Fruit fly (Drosophila melanogaster) whole organism, embryonic: ENCODE measurements around the gene Gnpat.

ENCODE experiments used
- Ada2b ChIP-seq: fragments of 200-800 bp; sonication (Bioruptor generic); IDR thresholded peaks from 2 replicates; pipeline ENCODE4 v1.3.6; 2022; ENCODE audit warnings: missing biosample characterization, missing genetic modification characterization
- Blimp-1 ChIP-seq: fragments of 200-800 bp; sonication (Bioruptor generic); optimal IDR thresholded peaks from 3 replicates; lab custom pipeline; 2018; ENCODE audit warnings: missing biosample characterization, missing genetic modification characterization, mild to moderate bottlenecking, moderate library complexity, missing genetic modification reagents
- CG1024 ChIP-seq: fragments of 200-800 bp; sonication (Bioruptor generic); IDR thresholded peaks from 2 replicates; pipeline ENCODE4 v1.3.6; 2022; ENCODE audit warnings: missing biosample characterization, missing genetic modification characterization
- CG10959 ChIP-seq: fragments of 200-800 bp; sonication (Bioruptor generic); IDR thresholded peaks from 2 replicates; pipeline ENCODE4 v1.3.6; 2022; ENCODE audit warnings: missing biosample characterization, missing genetic modification characterization
- CG11247 ChIP-seq: fragments of 200-800 bp; sonication (Bioruptor generic); IDR thresholded peaks from 2 replicates; pipeline ENCODE4 v1.3.6; 2022; ENCODE audit warnings: missing biosample characterization, missing genetic modification characterization
- CG12155 ChIP-seq: fragments of 200-800 bp; sonication (Bioruptor generic); optimal IDR thresholded peaks from 3 replicates; lab custom pipeline; 2016; ENCODE audit warnings: missing biosample characterization, missing genetic modification characterization
- CG14667 ChIP-seq: fragments of 200-800 bp; sonication (Bioruptor generic); IDR thresholded peaks from 2 replicates; pipeline ENCODE4 v1.3.6; 2022; ENCODE audit warnings: missing biosample characterization, missing genetic modification characterization
- CG15011 ChIP-seq: fragments of 200-800 bp; sonication (Bioruptor generic); optimal IDR thresholded peaks from 3 replicates; lab custom pipeline; 2018; ENCODE audit warnings: missing biosample characterization, mild to moderate bottlenecking, missing genetic modification characterization
- CG15479 ChIP-seq: fragments of 200-800 bp; sonication (Bioruptor generic); optimal IDR thresholded peaks from 3 replicates; lab custom pipeline; 2019; ENCODE audit warnings: missing biosample characterization, mild to moderate bottlenecking, missing genetic modification characterization, moderate library complexity
- CG17912 ChIP-seq: fragments of 200-800 bp; sonication (Bioruptor generic); optimal IDR thresholded peaks from 2 replicates; lab custom pipeline; 2018; ENCODE audit warnings: missing biosample characterization, mild to moderate bottlenecking, missing genetic modification characterization
- CG1792 ChIP-seq: fragments of 200-800 bp; sonication (Bioruptor generic); optimal IDR thresholded peaks from 2 replicates; lab custom pipeline; 2016; ENCODE audit warnings: missing biosample characterization, missing genetic modification characterization
- CG18599 ChIP-seq: fragments of 200-800 bp; sonication (Bioruptor generic); optimal IDR thresholded peaks from 3 replicates; lab custom pipeline; 2017; ENCODE audit warnings: missing biosample characterization, missing genetic modification characterization, mild to moderate bottlenecking, moderate library complexity, missing genetic modification reagents
- CG2120 ChIP-seq: fragments of 200-800 bp; sonication (Bioruptor generic); optimal IDR thresholded peaks from 3 replicates; lab custom pipeline; 2016; ENCODE audit warnings: missing biosample characterization, missing genetic modification characterization
- CG2199 ChIP-seq: fragments of 200-800 bp; sonication (Bioruptor generic); IDR thresholded peaks from 3 replicates; pipeline ENCODE4 v1.3.6; 2022; ENCODE audit warnings: missing biosample characterization, missing genetic modification characterization
- CG2889 ChIP-seq: fragments of 200-800 bp; sonication (Bioruptor generic); IDR thresholded peaks from 3 replicates; pipeline ENCODE4 v1.3.6; 2022; ENCODE audit warnings: missing biosample characterization, missing genetic modification characterization
- CG3407 ChIP-seq: fragments of 200-800 bp; sonication (Bioruptor generic); optimal IDR thresholded peaks from 2 replicates; lab custom pipeline; 2018; ENCODE audit warnings: missing biosample characterization, mild to moderate bottlenecking, missing genetic modification characterization
- CG34376 ChIP-seq: fragments of 200-800 bp; sonication (Bioruptor generic); optimal IDR thresholded peaks from 2 replicates; lab custom pipeline; 2018; ENCODE audit warnings: missing biosample characterization, mild to moderate bottlenecking, missing genetic modification characterization
- CG34422 ChIP-seq: fragments of 200-800 bp; sonication (Bioruptor generic); IDR thresholded peaks from 3 replicates; pipeline ENCODE4 v1.3.6; 2022; ENCODE audit warnings: missing biosample characterization, missing genetic modification characterization
- CG4424 ChIP-seq: fragments of 200-800 bp; sonication (Bioruptor generic); optimal IDR thresholded peaks from 3 replicates; lab custom pipeline; 2016; ENCODE audit warnings: missing biosample characterization, missing genetic modification characterization
- CG4820 ChIP-seq: fragments of 200-800 bp; sonication (Bioruptor generic); optimal IDR thresholded peaks from 3 replicates; lab custom pipeline; 2016; ENCODE audit warnings: missing biosample characterization, missing genetic modification characterization
- CG6175 ChIP-seq: fragments of 200-800 bp; sonication (Bioruptor generic); IDR thresholded peaks from 3 replicates; pipeline ENCODE4 v1.3.6; 2022; ENCODE audit warnings: missing biosample characterization, missing genetic modification characterization
- CG8478 ChIP-seq: fragments of >200 bp; optimal IDR thresholded peaks from 2 replicates; lab custom pipeline; 2018
- CG9876 ChIP-seq: fragments of 200-800 bp; sonication (Bioruptor generic); optimal IDR thresholded peaks from 2 replicates; lab custom pipeline; 2016; ENCODE audit warnings: missing biosample characterization, missing genetic modification characterization
- CHES-1-like ChIP-seq: fragments of 200-800 bp; sonication (Bioruptor generic); optimal IDR thresholded peaks from 2 replicates; lab custom pipeline; 2016; ENCODE audit warnings: missing biosample characterization, missing genetic modification characterization
- CTCF ChIP-seq: fragments of 200-800 bp; sonication (Bioruptor generic); optimal IDR thresholded peaks from 2 replicates; lab custom pipeline; 2017; ENCODE audit warnings: missing biosample characterization, mild to moderate bottlenecking, missing genetic modification characterization, moderate library complexity
- Elba2 ChIP-seq: fragments of 200-800 bp; sonication (Bioruptor generic); optimal IDR thresholded peaks from 3 replicates; lab custom pipeline; 2016; ENCODE audit warnings: missing biosample characterization, missing genetic modification characterization
- MBD-R2 ChIP-seq: fragments of 200-800 bp; sonication (Bioruptor generic); IDR thresholded peaks from 2 replicates; pipeline ENCODE4 v1.3.6; 2022; ENCODE audit warnings: missing biosample characterization, missing genetic modification characterization
- NK7.1 ChIP-seq: fragments of 200-800 bp; sonication (Bioruptor generic); optimal IDR thresholded peaks from 3 replicates; lab custom pipeline; 2016; ENCODE audit warnings: missing biosample characterization, missing genetic modification characterization
- Six4 ChIP-seq: fragments of 200-800 bp; sonication (Bioruptor generic); optimal IDR thresholded peaks from 2 replicates; lab custom pipeline; 2016; ENCODE audit warnings: missing biosample characterization, missing genetic modification characterization
- bigmax ChIP-seq: fragments of 200-800 bp; sonication (Bioruptor generic); optimal IDR thresholded peaks from 2 replicates; lab custom pipeline; 2018; ENCODE audit warnings: missing biosample characterization, mild to moderate bottlenecking, missing genetic modification characterization
- cg ChIP-seq: fragments of 200-800 bp; sonication (Bioruptor generic); optimal IDR thresholded peaks from 3 replicates; lab custom pipeline; 2019; ENCODE audit warnings: missing biosample characterization, mild to moderate bottlenecking, missing genetic modification characterization, moderate library complexity
- crp ChIP-seq, 2 experiments: fragments of 200-800 bp; sonication (Bioruptor generic); optimal IDR thresholded peaks; 2 replicates in 1 of 2; 3 replicates in 1 of 2; lab custom pipeline; 2017; ENCODE audit warnings: missing biosample characterization in 2 of 2, missing genetic modification characterization in 2 of 2, mild to moderate bottlenecking in 1 of 2, moderate library complexity in 1 of 2
- dan ChIP-seq: fragments of 200-800 bp; sonication (Bioruptor generic); IDR thresholded peaks from 2 replicates; pipeline ENCODE4 v1.3.6; 2022; ENCODE audit warnings: missing biosample characterization, missing genetic modification characterization
- ems ChIP-seq: fragments of 200-800 bp; sonication (Bioruptor generic); optimal IDR thresholded peaks from 3 replicates; lab custom pipeline; 2016; ENCODE audit warnings: missing biosample characterization, missing genetic modification characterization
- gfzf ChIP-seq: fragments of 200-800 bp; sonication (Bioruptor generic); optimal IDR thresholded peaks from 2 replicates; lab custom pipeline; 2016; ENCODE audit warnings: missing biosample characterization, mild to moderate bottlenecking, missing genetic modification characterization, moderate library complexity
- grn ChIP-seq: fragments of 200-800 bp; sonication (Bioruptor generic); optimal IDR thresholded peaks from 3 replicates; lab custom pipeline; 2017; ENCODE audit warnings: missing biosample characterization, missing genetic modification characterization
- inv ChIP-seq: fragments of 200-800 bp; sonication (Bioruptor generic); IDR thresholded peaks from 2 replicates; pipeline ENCODE4 v1.3.6; 2022; ENCODE audit warnings: missing biosample characterization, missing genetic modification characterization; ENCODE audit not compliant: partially characterized antibody
- lola ChIP-seq, 3 experiments: fragments of >200 bp in 2 of 3; fragments of 200-800 bp in 1 of 3; sonication (Bioruptor generic) in 1 of 3; optimal IDR thresholded peaks; 2 replicates each; lab custom pipeline; 2017 to 2019; ENCODE audit warnings: missing biosample characterization in 3 of 3, missing genetic modification characterization in 3 of 3, mild to moderate bottlenecking in 1 of 3, moderate library complexity in 1 of 3
- maf-S ChIP-seq: fragments of 200-800 bp; sonication (Bioruptor generic); optimal IDR thresholded peaks from 2 replicates; lab custom pipeline; 2016; ENCODE audit warnings: missing biosample characterization, missing genetic modification characterization
- oc ChIP-seq: fragments of 200-800 bp; sonication (Bioruptor generic); optimal IDR thresholded peaks from 2 replicates; lab custom pipeline; 2018; ENCODE audit warnings: missing biosample characterization, mild to moderate bottlenecking, missing genetic modification characterization, moderate library complexity
- otp ChIP-seq: fragments of 200-800 bp; sonication (Bioruptor generic); IDR thresholded peaks from 3 replicates; pipeline ENCODE4, ENCODE4 v1.3.6; 2022; ENCODE audit warnings: missing biosample characterization, missing genetic modification characterization
- pfk ChIP-seq: fragments of 200-800 bp; sonication (Bioruptor generic); optimal IDR thresholded peaks from 2 replicates; lab custom pipeline; 2018; ENCODE audit warnings: missing biosample characterization, mild to moderate bottlenecking, missing genetic modification characterization, moderate library complexity
- psq ChIP-seq: fragments of 200-800 bp; sonication (Bioruptor generic); optimal IDR thresholded peaks from 2 replicates; lab custom pipeline; 2017; ENCODE audit warnings: missing biosample characterization, missing genetic modification characterization
- ranshi ChIP-seq: fragments of 200-800 bp; sonication (Bioruptor generic); IDR thresholded peaks from 2 replicates; pipeline ENCODE4 v1.3.6; 2022; ENCODE audit warnings: missing biosample characterization, missing genetic modification characterization
- rib ChIP-seq: fragments of 200-800 bp; sonication (Bioruptor generic); IDR thresholded peaks from 2 replicates; pipeline ENCODE4 v1.3.6; 2022; ENCODE audit warnings: missing biosample characterization, missing genetic modification characterization
- sima ChIP-seq: fragments of 200-800 bp; sonication (Bioruptor generic); optimal IDR thresholded peaks from 2 replicates; lab custom pipeline; 2016; ENCODE audit warnings: missing biosample characterization, missing genetic modification characterization
- stc ChIP-seq: fragments of 200-800 bp; sonication (Bioruptor generic); IDR thresholded peaks from 2 replicates; pipeline ENCODE4 v1.3.6; 2022; ENCODE audit warnings: missing biosample characterization, missing genetic modification characterization
- toy ChIP-seq: fragments of 200-800 bp; sonication (Bioruptor generic); IDR thresholded peaks from 2 replicates; pipeline ENCODE4 v1.3.6; 2022; ENCODE audit warnings: missing biosample characterization, missing genetic modification characterization
- vfl ChIP-seq: fragments of 200-800 bp; sonication (Bioruptor generic); optimal IDR thresholded peaks from 2 replicates; lab custom pipeline; 2016; ENCODE audit warnings: missing biosample characterization, missing genetic modification characterization
- wek ChIP-seq: fragments of 200-800 bp; sonication (Bioruptor generic); optimal IDR thresholded peaks from 3 replicates; lab custom pipeline; 2018; ENCODE audit warnings: missing biosample characterization, mild to moderate bottlenecking, missing genetic modification characterization, moderate library complexity
- wor ChIP-seq: fragments of 200-800 bp; sonication (Bioruptor generic); IDR thresholded peaks from 2 replicates; pipeline ENCODE4 v1.3.6; 2022; ENCODE audit warnings: missing biosample characterization, missing genetic modification characterization
- z ChIP-seq: fragments of 200-800 bp; sonication (Bioruptor generic); IDR thresholded peaks from 3 replicates; pipeline ENCODE4 v1.3.6; 2022; ENCODE audit warnings: missing biosample characterization, missing genetic modification characterization

The Gnpat gene

DNA sequence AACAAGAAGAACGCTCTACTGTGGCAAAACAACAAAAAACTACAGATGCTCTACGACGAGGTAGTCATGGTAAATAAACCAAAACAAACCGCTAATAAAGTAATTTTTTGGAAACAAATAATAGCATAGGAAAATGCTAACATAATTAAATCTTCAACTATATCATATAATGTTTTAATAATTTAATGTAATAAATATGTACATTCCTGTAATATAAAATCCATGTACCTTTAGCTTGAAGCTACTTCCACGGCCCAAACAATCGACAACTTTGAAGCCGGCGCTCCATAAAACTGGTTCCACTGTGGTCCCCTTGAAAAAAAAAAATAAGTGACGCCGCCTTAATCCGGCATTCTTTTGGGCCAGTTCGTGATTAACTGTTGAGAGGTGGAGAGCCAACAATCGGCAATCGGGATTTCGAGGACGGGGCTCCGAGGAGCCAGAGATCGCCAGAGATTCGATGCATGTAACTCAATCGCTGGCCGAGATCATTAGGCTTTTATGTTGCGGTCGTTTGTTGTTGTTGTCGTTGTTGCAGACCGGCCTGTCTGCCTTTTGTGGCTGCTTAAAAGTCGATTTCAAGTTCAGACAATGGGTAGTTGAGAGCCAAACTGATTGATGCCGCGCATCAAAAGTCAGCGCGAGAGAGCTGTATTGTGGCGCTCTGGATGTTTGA is 28.0 kb downstream of the Gnpat start (continued):
- TF ChIP-seq CG34376 (GFP tag; lab: Kevin White, UChicago) (no peak), CG15011 (GFP tag; lab: Kevin White, UChicago) (peak; percentile 3), oc (peak; percentile 35), cg (no peak), dan (GFP tag; lab: Robert Waterston, UW) (no peak), toy (GFP tag; lab: Robert Waterston, UW) (no peak), ranshi (GFP tag; lab: Robert Waterston, UW) (0 out of 2 replicates have a peak, but pooled peaks have one; percentile 19), wek (no peak), CG2199 (GFP tag; lab: Robert Waterston, UW) (no peak), CG9876 (GFP tag; lab: Kevin White, UChicago) (no peak), MBD-R2 (peak; percentile 38; the same call in 1 of the 2 replicates), CG3407 (no peak), crp (GFP tag; optimal IDR thresholded peaks at IDR 0.05; lab: Kevin White, UChicago) (no peak), maf-S (GFP tag; lab: Kevin White, UChicago) (no peak), ems (GFP tag; lab: Kevin White, UChicago) (no peak), CTCF (no peak), CG1024 (no peak), sima (GFP tag; lab: Kevin White, UChicago) (no peak), CHES-1-like (GFP tag; lab: Kevin White, UChicago) (no peak), CG14667 (GFP tag; lab: Robert Waterston, UW) (no peak), inv (GFP tag; lab: Robert Waterston, UW) (no peak), stc (peak; percentile 79), CG2889 (GFP tag; lab: Robert Waterston, UW) (no peak), Six4 (GFP tag; lab: Kevin White, UChicago) (no peak), CG17912 (no peak), CG10959 (GFP tag; lab: Robert Waterston, UW) (no peak), bigmax (no peak), otp (no peak), vfl (GFP tag; lab: Kevin White, UChicago) (no peak), CG4820 (GFP tag; lab: Kevin White, UChicago) (no peak), rib (no peak), CG18599 (GFP tag; lab: Kevin White, UChicago) (peak; percentile 49), CG6175 (no peak), grn (GFP tag; lab: Kevin White, UChicago) (peak; percentile 75), z (GFP tag; lab: Robert Waterston, UW) (no peak), CG12155 (peak; percentile 28), CG11247 (GFP tag; lab: Robert Waterston, UW) (no peak), gfzf (GFP tag; lab: Kevin White, UChicago) (no peak), CG1792 (GFP tag; lab: Kevin White, UChicago) (no peak), CG8478 (lab: Kevin White, UChicago) (no peak), wor (GFP tag; lab: Robert Waterston, UW) (no peak), CG34422 (GFP tag; lab: Robert Waterston, UW) (no peak), psq (no peak), CG4424 (peak; percentile 33), CG15479 (GFP tag; lab: Kevin White, UChicago) (no peak), Elba2 (GFP tag; lab: Kevin White, UChicago) (no peak), NK7.1 (no peak), lola (GFP tag; optimal IDR thresholded peaks at IDR 0.05; lab: Kevin White, UChicago) (no peak), Blimp-1 (GFP tag; lab: Kevin White, UChicago) (peak; percentile 36), pfk (GFP tag; lab: Kevin White, UChicago) (no peak), CG2120 (GFP tag; lab: Kevin White, UChicago) (peak; percentile 48), Ada2b (GFP tag; lab: Robert Waterston, UW) (peak; percentile 46; the same call in 1 of the 2 replicates)
